Worm (Caenorhabditis elegans): ENCODE measurements around the gene vha-18.

vha-18 gene

DNA sequence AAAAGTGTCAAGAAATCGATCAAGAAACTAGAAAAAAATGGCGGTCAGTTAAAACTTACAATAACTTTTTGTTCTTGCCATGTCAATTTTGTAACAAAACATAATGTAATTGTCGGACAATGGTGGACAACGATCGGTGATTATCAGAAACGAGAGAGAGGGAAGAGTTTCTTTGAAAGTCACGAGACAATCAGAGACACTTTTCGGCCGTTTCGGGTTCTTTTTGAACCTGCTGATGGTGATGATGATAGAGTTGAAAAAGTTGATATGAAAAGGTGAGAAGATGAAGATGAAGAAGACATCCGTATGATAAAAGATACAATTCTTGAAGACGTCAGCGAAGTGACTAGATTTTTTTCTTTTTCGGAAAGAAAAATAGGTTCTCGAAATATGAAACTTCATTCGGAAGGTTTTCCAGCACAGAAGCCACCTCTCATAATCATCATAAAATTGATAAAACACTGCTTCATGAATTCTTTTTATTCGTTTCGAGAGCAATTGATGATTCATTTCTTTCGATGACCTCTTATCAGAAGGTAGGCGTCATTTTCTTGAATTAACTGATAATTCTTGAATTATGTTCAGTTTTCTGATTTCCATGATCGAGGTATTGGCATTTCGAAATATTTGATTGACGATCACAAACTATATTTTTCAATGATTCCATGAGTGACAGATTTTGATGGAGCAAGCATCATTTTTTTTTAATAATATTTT is 13.6 kb upstream of the vha-18 start:
- no peak for TF ChIP-seq W03F9.2 (tag; optimal IDR thresholded peaks at IDR 0.05)
- no peak for TF ChIP-seq dao-5 (tag; optimal IDR thresholded peaks at IDR 0.05)
- TF ChIP-seq him-1 (tag; optimal IDR thresholded peaks at IDR 0.05): no peak

DNA sequence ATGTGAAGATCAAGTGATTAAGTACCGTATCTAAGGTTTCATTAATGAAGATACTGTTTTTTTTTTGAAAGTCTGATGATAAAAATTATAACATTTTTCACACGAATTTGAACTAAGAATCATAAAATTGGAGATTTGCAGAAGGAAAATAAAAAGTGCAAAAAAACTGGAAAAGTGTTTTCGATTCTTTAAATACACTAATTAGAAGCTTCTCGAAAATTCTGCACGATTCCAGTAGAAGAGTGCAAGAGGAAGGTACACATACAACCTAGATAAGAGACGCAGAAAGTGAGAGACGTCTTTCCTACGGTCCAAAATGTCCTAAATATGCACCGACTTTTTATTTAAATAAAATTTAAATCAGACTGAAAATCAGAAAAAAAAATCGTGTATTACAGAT is 12.9 kb upstream of the vha-18 start:
- TF ChIP-seq him-1 (tag; optimal IDR thresholded peaks at IDR 0.05) (no peak), dao-5 (tag; optimal IDR thresholded peaks at IDR 0.05) (no peak), W03F9.2 (tag; optimal IDR thresholded peaks at IDR 0.05) (no peak)

DNA sequence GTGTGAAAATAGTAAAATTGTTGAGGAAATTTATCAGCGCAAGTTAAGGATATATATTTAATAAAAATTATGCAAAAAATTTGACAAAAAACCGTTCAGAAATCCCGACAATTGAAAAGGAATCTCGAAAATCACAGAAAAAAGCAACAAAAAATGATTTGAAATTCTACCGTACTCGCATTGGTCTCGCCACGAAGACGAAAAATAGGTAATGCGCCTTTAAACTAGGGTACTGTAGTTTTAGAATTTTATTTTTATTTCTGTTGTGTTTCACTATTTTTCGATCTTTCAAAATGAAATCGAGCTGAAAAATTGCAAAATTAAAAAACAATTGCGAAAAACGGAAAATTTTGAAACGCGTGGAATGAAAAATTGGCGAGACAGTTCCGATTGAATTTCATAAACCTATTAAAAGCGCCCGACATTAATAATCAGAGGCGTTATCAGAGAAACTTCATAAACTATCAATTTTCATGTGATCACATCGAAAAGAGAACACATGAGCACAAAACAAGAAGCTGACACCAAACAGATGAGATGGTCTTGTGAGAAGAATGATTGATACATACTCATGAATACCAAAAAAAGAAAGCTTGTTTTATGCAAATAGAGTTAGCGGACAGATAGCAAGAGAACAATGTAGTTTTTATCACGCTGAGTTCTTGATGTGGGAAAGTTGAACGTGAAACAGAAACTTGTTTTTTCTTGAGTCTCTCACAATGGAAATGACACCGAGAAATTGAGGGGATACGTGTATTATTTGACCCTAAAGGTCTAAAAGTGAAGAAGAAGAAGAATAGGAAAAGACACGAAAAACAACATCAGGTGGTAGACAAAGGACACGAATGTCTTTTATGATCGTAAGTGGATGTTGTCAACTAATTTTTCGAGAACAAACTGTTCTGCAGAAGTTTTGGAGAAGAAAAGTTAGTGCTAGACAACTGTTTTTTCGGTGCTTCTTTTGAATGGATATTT is 11.8 kb upstream of the vha-18 start:
- TF ChIP-seq dao-5 (tag; optimal IDR thresholded peaks at IDR 0.05) (no peak), him-1 (tag; optimal IDR thresholded peaks at IDR 0.05) (no peak), W03F9.2 (tag; optimal IDR thresholded peaks at IDR 0.05) (no peak)

DNA sequence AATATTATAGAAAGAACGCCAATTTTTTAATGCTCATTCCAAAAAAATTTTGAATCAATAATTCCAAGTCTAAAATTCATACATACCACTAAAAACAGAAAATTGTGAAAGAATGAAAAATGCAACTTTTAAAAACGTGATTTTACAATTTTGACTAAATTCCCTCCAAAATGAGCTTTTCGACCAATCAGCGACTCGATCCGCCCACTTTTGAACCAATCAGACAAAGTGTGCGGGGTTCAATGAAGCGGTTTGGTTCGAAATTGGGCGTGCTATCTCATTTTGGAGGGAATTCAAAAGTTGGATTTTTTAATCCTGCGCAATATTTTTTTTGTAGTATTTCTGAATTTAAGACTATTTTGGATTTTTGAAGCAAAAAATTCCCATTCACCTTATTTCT is 4.0 kb upstream of the vha-18 start:
- TF ChIP-seq him-1 (tag; optimal IDR thresholded peaks at IDR 0.05): no peak
- TF ChIP-seq W03F9.2 (tag; optimal IDR thresholded peaks at IDR 0.05): no peak
- no peak for TF ChIP-seq dao-5 (tag; optimal IDR thresholded peaks at IDR 0.05)

DNA sequence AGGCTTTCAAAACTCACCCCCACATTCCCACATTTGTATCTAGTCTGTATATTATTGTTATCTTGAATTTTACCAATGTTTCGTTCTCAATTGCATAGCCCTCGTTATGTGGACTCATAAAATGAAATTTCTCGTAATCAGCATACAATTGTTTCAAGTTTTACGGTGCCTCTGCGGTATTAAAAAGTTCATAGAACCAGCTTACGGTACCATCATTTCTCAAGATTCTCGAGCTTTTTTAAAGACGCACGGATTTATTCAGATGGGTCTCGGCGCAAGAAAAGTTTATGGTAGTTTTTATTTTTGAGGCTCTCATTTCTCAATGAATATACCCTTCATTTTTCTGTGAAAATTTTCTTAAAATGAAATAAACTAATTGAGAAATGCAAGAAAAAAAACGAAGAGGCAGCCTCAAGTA is 1.8 kb upstream of the vha-18 start:
- peak; percentile 51 for TF ChIP-seq dao-5 (tag; optimal IDR thresholded peaks at IDR 0.05)
- no peak for TF ChIP-seq W03F9.2 (tag; optimal IDR thresholded peaks at IDR 0.05)

DNA sequence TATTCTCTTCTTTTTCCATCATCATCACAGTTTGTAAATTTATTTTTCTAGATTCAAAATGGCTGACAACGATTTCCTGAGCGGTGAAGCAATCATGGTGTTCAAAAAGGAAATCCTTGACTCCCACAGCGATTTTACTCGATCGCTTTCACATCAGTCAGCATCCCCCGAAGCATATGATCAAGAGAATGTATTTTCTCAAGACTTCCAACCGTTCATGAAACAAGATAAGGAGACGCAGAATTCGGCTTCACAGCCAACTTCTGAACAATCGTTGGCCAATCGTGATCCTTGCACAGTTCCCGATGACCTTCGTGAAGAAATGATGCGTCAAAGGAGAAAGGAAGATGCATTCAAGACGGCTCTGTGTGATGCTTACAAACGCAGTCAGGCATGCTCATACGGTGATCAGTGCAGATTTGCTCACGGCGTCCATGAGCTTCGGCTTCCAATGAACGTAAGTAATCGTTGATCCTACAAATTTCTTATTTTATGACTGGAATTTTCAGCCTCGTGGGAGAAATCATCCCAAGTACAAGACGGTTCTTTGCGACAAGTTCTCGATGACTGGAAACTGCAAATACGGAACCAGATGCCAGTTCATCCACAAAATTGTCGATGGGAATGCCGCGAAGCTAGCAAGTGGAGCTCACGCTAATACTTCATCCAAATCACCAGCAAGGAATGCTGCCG is 900 bp upstream of the vha-18 start, which contains the start of gene pos-1:
TSS of gene pos-1 (plus strand) at position 51 of the 693 bp plus-strand sequence.
- TF ChIP-seq W03F9.2 (tag; optimal IDR thresholded peaks at IDR 0.05) (no peak), him-1 (tag; optimal IDR thresholded peaks at IDR 0.05) (no peak), dao-5 (tag; optimal IDR thresholded peaks at IDR 0.05) (no peak)

DNA sequence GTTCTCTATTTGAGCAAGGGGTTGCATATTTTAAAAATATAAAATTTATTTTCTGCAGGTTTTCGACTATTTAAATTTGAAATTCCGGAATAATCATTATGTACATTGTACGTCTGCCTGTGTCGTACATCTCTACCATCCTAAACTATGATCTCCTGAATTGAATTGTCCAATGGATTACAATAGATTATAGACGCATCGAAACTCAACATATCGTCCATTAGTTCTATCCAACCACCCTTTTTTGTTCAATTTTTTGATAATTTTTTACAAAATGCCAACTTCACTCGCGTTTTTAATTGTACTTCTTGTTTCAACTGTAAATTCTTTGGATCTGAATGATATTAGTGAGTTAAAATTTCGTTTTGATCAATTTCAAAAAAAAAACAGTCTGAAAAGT is 2.9 kb downstream of the vha-18 start, which contains the start of gene F52E1.2:
TSS of gene F52E1.2 (plus strand) at position 190 of the 400 bp plus-strand sequence.
- TF ChIP-seq W03F9.2 (tag; optimal IDR thresholded peaks at IDR 0.05) (no peak), dao-5 (tag; optimal IDR thresholded peaks at IDR 0.05) (no peak), him-1 (tag; optimal IDR thresholded peaks at IDR 0.05) (no peak)

DNA sequence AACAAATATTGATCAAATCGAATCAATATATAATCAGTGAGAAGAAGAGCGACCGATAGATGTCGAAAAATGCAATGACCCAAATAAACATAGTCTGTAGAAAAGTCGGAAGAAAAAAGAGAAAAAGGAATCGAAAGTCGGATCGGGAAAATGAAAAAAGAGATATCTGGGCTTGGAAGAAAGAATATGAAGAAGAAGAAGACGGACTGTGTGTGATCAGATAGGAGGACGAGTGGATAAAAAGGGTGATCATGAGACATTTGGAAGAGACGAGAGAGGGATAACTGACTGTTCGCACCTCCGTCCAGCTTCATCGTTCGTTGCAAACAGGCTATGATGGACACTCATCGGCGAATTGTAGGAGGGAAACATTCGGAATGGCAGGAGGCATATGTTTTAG is 3.7 kb downstream of the vha-18 start:
- TF ChIP-seq dao-5 (tag; optimal IDR thresholded peaks at IDR 0.05) (no peak), him-1 (tag; optimal IDR thresholded peaks at IDR 0.05) (no peak), W03F9.2 (tag; optimal IDR thresholded peaks at IDR 0.05) (no peak)

DNA sequence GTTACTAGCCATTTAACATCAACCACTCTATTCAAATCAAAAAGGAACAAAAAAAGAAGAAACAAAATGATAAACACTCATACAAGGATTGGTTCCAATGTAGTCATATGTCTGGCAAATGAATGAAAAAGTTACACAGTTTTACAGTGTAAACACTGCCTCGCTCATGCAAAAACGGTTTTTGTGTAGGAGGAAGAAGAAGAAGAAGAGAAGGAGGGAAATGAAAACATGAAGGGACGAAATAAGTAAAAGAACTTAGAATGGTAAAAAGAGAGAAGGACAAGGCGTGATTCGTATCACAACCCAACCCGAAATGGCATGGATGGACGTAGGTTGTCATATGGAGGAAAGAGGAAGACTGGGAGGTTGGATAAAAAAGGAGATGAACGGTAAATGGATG is 6.4 kb downstream of the vha-18 start:
- TF ChIP-seq dao-5 (tag; optimal IDR thresholded peaks at IDR 0.05) (no peak), W03F9.2 (tag; optimal IDR thresholded peaks at IDR 0.05) (no peak), him-1 (tag; optimal IDR thresholded peaks at IDR 0.05) (no peak)

DNA sequence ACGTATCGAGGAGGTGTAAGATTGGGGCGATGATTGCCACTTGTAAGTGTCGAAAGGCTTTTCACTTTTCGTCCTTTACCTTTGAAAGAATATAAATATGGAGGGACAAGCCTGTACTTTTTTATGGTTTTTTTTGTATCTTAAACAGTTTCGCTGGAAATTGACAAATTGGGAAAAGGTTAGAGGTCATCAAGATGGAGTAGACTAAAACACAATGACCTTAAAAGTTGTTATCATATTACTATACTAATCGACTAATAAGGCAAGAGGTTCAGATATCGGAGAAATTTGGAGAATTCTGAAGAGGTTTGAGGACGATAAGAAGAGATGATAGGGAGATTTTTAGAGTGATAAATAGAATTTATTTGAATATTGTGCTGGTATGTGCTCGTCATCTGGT is 7.1 kb downstream of the vha-18 start:
- TF ChIP-seq him-1 (tag; optimal IDR thresholded peaks at IDR 0.05) (no peak), W03F9.2 (tag; optimal IDR thresholded peaks at IDR 0.05) (no peak), dao-5 (tag; optimal IDR thresholded peaks at IDR 0.05) (no peak)

DNA sequence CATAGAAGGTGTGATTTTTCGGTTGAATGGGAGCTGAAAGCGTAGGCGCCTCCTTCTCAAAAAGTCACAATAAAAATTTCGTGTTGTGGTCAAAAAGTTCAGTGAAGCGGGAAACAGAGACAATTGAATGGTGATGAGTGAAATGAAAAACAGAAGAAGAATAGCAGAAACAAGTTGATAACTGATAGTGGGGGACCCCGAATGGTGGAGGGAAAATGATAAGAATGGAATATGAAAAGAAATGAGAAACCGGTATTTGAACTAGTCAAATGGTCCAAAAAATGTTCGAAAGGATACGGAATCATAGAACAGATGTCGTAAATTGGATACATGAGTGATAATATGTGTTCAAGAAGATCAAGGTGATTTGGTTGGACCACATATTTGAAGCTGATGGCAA is 8.9 kb downstream of the vha-18 start:
- no peak for TF ChIP-seq W03F9.2 (tag; optimal IDR thresholded peaks at IDR 0.05)
- no peak for TF ChIP-seq him-1 (tag; optimal IDR thresholded peaks at IDR 0.05)
- TF ChIP-seq dao-5 (tag; optimal IDR thresholded peaks at IDR 0.05): no peak

DNA sequence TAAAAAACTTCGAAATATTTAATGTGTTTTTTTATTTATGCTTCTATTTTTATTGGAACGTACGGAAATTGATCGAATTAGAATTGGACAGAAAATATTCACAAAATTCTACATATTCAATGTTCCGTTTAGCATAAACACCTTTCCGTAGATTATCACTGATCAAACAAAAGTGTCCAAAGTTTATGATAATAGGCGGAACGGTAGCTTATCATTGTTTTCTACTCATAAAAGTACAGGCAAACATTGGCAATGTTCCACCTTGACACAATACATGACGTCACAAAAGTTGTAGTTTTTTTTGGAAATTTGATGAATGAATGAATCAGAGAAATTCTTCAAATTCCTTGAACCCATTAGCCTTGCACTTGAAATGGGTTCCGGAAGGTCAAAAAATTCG is 9.4 kb downstream of the vha-18 start:
- TF ChIP-seq dao-5 (tag; optimal IDR thresholded peaks at IDR 0.05) (no peak), him-1 (tag; optimal IDR thresholded peaks at IDR 0.05) (no peak), W03F9.2 (tag; optimal IDR thresholded peaks at IDR 0.05) (no peak)

DNA sequence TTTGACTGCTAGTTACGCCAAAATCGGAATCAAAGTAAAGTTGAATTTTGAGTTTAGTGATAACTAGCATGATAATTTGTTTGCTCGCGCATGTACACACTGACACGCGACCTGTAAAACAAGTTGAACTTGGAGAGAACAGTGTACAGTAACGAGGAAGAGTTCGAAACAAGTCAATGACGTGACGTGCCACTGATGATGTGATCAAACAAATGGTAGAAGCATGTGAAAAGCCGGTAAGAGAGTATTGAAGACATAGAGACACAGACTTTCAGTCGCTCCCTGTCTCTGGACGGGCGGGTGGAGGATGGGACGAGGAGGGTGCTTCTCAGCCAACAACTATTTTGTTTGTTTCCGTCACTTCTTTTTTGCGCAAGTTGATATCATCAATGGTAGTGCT is 10.1 kb downstream of the vha-18 start:
- TF ChIP-seq W03F9.2 (tag; optimal IDR thresholded peaks at IDR 0.05) (no peak), dao-5 (tag; optimal IDR thresholded peaks at IDR 0.05) (no peak)

DNA sequence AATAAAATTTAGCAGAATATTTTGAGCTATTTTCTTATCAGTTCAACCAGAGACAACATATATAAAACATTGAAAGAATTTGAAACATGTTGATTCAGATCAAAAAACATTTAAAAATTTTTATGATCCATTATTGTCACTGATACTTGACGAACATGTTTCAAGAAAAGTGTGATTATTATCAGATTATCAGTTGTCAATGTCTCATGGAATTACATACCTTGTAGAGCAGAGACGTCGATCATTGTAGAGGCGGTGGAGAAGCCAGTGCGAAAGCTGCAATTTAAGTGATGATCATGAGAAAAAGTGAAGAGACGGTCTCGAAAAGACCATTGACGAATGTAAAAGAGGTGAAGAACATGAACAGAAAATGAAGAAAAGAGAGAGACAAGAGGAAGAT is 10.9 kb downstream of the vha-18 start, which contains the start of gene F52E1.9:
TSS of gene F52E1.9 (minus strand) at position 278 of the 400 bp plus-strand sequence.
- TF ChIP-seq him-1 (tag; optimal IDR thresholded peaks at IDR 0.05) (no peak), dao-5 (tag; optimal IDR thresholded peaks at IDR 0.05) (no peak)
